Fruit fly (Drosophila melanogaster) whole organism, embryonic: ENCODE measurements around the gene Dpy-30L1.

Experiments
- ATbp ChIP-seq: fragments of 200-800 bp; sonication (Bioruptor generic); optimal IDR thresholded peaks from 2 replicates; lab custom pipeline; 2017; ENCODE audit warnings: missing biosample characterization, mild to moderate bottlenecking, missing genetic modification characterization, missing genetic modification reagents
- Ada2b ChIP-seq: fragments of 200-800 bp; sonication (Bioruptor generic); IDR thresholded peaks from 2 replicates; pipeline ENCODE4 v1.3.6; 2022; ENCODE audit warnings: missing biosample characterization, missing genetic modification characterization
- Adf1 ChIP-seq: fragments of 200-800 bp; sonication (Bioruptor generic); IDR thresholded peaks from 2 replicates; pipeline ENCODE4 v1.3.6; 2022; ENCODE audit warnings: missing biosample characterization, missing genetic modification characterization
- CG10462 ChIP-seq: fragments of 200-800 bp; sonication (Bioruptor generic); optimal IDR thresholded peaks from 2 replicates; lab custom pipeline; 2016; ENCODE audit warnings: missing biosample characterization, missing genetic modification characterization
- CG10543 ChIP-seq: fragments of 200-800 bp; sonication (Bioruptor generic); optimal IDR thresholded peaks from 3 replicates; lab custom pipeline; 2017; ENCODE audit warnings: missing biosample characterization, mild to moderate bottlenecking, missing genetic modification characterization, moderate library complexity
- CG11560 ChIP-seq: fragments of 200-800 bp; sonication (Bioruptor generic); IDR thresholded peaks from 3 replicates; pipeline ENCODE4 v1.3.6; 2022; ENCODE audit warnings: missing biosample characterization, missing genetic modification characterization
- CG12769 ChIP-seq: fragments of 200-800 bp; sonication (Bioruptor generic); optimal IDR thresholded peaks from 2 replicates; lab custom pipeline; 2019; ENCODE audit warnings: missing biosample characterization, mild to moderate bottlenecking, missing genetic modification characterization, moderate library complexity
- CG13424 ChIP-seq: fragments of 200-800 bp; sonication (Bioruptor generic); optimal IDR thresholded peaks from 2 replicates; lab custom pipeline; 2019; ENCODE audit warnings: missing biosample characterization, mild to moderate bottlenecking, missing genetic modification characterization, moderate library complexity
- CG15479 ChIP-seq: fragments of 200-800 bp; sonication (Bioruptor generic); optimal IDR thresholded peaks from 3 replicates; lab custom pipeline; 2019; ENCODE audit warnings: missing biosample characterization, mild to moderate bottlenecking, missing genetic modification characterization, moderate library complexity
- CG16813 ChIP-seq: fragments of 200-800 bp; sonication (Bioruptor generic); IDR thresholded peaks from 3 replicates; pipeline ENCODE4 v1.3.6; 2022; ENCODE audit warnings: missing biosample characterization, missing genetic modification characterization; ENCODE audit not compliant: partially characterized antibody
- CG18011 ChIP-seq: fragments of 200-800 bp; sonication (Bioruptor generic); optimal IDR thresholded peaks from 2 replicates; lab custom pipeline; 2017; ENCODE audit warnings: missing biosample characterization, missing genetic modification characterization, mild to moderate bottlenecking, moderate library complexity, missing genotype
- CG1832 ChIP-seq: fragments of 200-800 bp; sonication (Bioruptor generic); optimal IDR thresholded peaks from 2 replicates; lab custom pipeline; 2017; ENCODE audit warnings: missing biosample characterization, mild to moderate bottlenecking, missing genetic modification characterization, inconsistent platforms
- CG32772 ChIP-seq: fragments of 200-800 bp; sonication (Bioruptor generic); IDR thresholded peaks from 2 replicates; pipeline ENCODE4 v1.3.6; 2022; ENCODE audit warnings: missing biosample characterization, missing genetic modification characterization
- CG33213 ChIP-seq: fragments of 200-800 bp; sonication (Bioruptor generic); optimal IDR thresholded peaks from 3 replicates; lab custom pipeline; 2016; ENCODE audit warnings: missing biosample characterization, missing genetic modification characterization
- CG4424 ChIP-seq: fragments of 200-800 bp; sonication (Bioruptor generic); optimal IDR thresholded peaks from 3 replicates; lab custom pipeline; 2016; ENCODE audit warnings: missing biosample characterization, missing genetic modification characterization
- CG4854 ChIP-seq: fragments of 200-800 bp; sonication (Bioruptor generic); optimal IDR thresholded peaks from 2 replicates; lab custom pipeline; 2016; ENCODE audit warnings: missing biosample characterization, missing genetic modification characterization, inconsistent platforms
- CG7963 ChIP-seq: fragments of 200-800 bp; sonication (Bioruptor generic); IDR thresholded peaks from 3 replicates; pipeline ENCODE4 v1.3.6; 2022; ENCODE audit warnings: missing biosample characterization, missing genetic modification characterization; ENCODE audit not compliant: partially characterized antibody
- CG9215 ChIP-seq: fragments of 200-800 bp; sonication (Bioruptor generic); IDR thresholded peaks from 2 replicates; pipeline ENCODE4 v1.3.6; 2022; ENCODE audit warnings: missing biosample characterization, missing genetic modification characterization
- CG9797 ChIP-seq: fragments of 200-800 bp; sonication (Bioruptor generic); optimal IDR thresholded peaks from 3 replicates; lab custom pipeline; 2018; ENCODE audit warnings: missing biosample characterization, mild to moderate bottlenecking, missing genetic modification characterization
- CG9932 ChIP-seq: fragments of 200-800 bp; sonication (Bioruptor generic); IDR thresholded peaks from 2 replicates; pipeline ENCODE4 v1.3.6; 2022; ENCODE audit warnings: missing biosample characterization, missing genetic modification characterization
- Camta ChIP-seq: fragments of 200-800 bp; sonication (Bioruptor generic); optimal IDR thresholded peaks from 2 replicates; lab custom pipeline; 2016; ENCODE audit warnings: missing biosample characterization, missing genetic modification characterization
- CoRest ChIP-seq: fragments of 200-800 bp; sonication (Bioruptor generic); optimal IDR thresholded peaks from 3 replicates; lab custom pipeline; 2018; ENCODE audit warnings: missing biosample characterization, mild to moderate bottlenecking, missing genetic modification characterization, moderate library complexity
- D19A ChIP-seq: fragments of 200-800 bp; optimal IDR thresholded peaks from 3 replicates; lab custom pipeline; 2019; ENCODE audit warnings: missing biosample characterization, mild to moderate bottlenecking, missing genetic modification characterization, moderate library complexity
- Dbx ChIP-seq: fragments of 200-800 bp; sonication (Bioruptor generic); IDR thresholded peaks from 3 replicates; pipeline ENCODE4 v1.3.6; 2022; ENCODE audit warnings: missing biosample characterization, missing genetic modification characterization
- Dfd ChIP-seq, 2 experiments: fragments of >200 bp; optimal IDR thresholded peaks; 2 replicates each; lab custom pipeline; 2017; ENCODE audit warnings: missing biosample characterization in 2 of 2, missing genetic modification characterization in 2 of 2
- Doc3 ChIP-seq: fragments of 200-800 bp; sonication (Bioruptor generic); IDR thresholded peaks from 3 replicates; pipeline ENCODE4 v1.3.6; 2022; ENCODE audit warnings: missing biosample characterization, missing genetic modification characterization; ENCODE audit not compliant: partially characterized antibody
- Elba2 ChIP-seq: fragments of 200-800 bp; sonication (Bioruptor generic); optimal IDR thresholded peaks from 3 replicates; lab custom pipeline; 2016; ENCODE audit warnings: missing biosample characterization, missing genetic modification characterization
- HHEX ChIP-seq: fragments of 200-800 bp; sonication (Bioruptor generic); optimal IDR thresholded peaks from 3 replicates; lab custom pipeline; 2017; ENCODE audit warnings: missing biosample characterization, mild to moderate bottlenecking, missing genetic modification characterization, missing genetic modification reagents
- NC2β ChIP-seq: fragments of 200-800 bp; sonication (Bioruptor generic); optimal IDR thresholded peaks from 2 replicates; lab custom pipeline; 2016; ENCODE audit warnings: missing biosample characterization, missing genetic modification characterization
- Nf-YC ChIP-seq: fragments of 200-800 bp; optimal IDR thresholded peaks from 3 replicates; lab custom pipeline; 2019; ENCODE audit warnings: missing biosample characterization, mild to moderate bottlenecking, missing genetic modification characterization, moderate library complexity
- Sin3A ChIP-seq: fragments of >200 bp; optimal IDR thresholded peaks from 2 replicates; lab custom pipeline; 2018
- Xbp1 ChIP-seq: fragments of 200-800 bp; sonication (Bioruptor generic); optimal IDR thresholded peaks from 3 replicates; lab custom pipeline; 2016; ENCODE audit warnings: missing biosample characterization, mild to moderate bottlenecking, missing genetic modification characterization
- bbx ChIP-seq: fragments of 200-800 bp; sonication (Bioruptor generic); IDR thresholded peaks from 2 replicates; pipeline ENCODE4 v1.3.6; 2022; ENCODE audit warnings: missing biosample characterization, missing genetic modification characterization; ENCODE audit not compliant: partially characterized antibody
- ci ChIP-seq: fragments of 200-800 bp; sonication (Bioruptor generic); IDR thresholded peaks from 3 replicates; pipeline ENCODE4 v1.3.6; 2022; ENCODE audit warnings: missing biosample characterization, missing genetic modification characterization
- da ChIP-seq: fragments of 200-800 bp; sonication (Bioruptor generic); optimal IDR thresholded peaks from 2 replicates; lab custom pipeline; 2016; ENCODE audit warnings: missing biosample characterization, missing genetic modification characterization
- dati ChIP-seq: fragments of 200-800 bp; sonication (Bioruptor generic); IDR thresholded peaks from 2 replicates; pipeline ENCODE4 v1.3.6; 2022; ENCODE audit warnings: missing biosample characterization, missing genetic modification characterization
- dmrt11E ChIP-seq: fragments of 200-800 bp; sonication (Bioruptor generic); optimal IDR thresholded peaks from 3 replicates; lab custom pipeline; 2018; ENCODE audit warnings: missing biosample characterization, mild to moderate bottlenecking, missing genetic modification characterization, moderate library complexity
- emc ChIP-seq: fragments of 200-800 bp; sonication (Bioruptor generic); optimal IDR thresholded peaks from 2 replicates; lab custom pipeline; 2016; ENCODE audit warnings: missing biosample characterization, missing genetic modification characterization
- gcm2 ChIP-seq: fragments of 200-800 bp; sonication (Bioruptor generic); optimal IDR thresholded peaks from 2 replicates; lab custom pipeline; 2016; ENCODE audit warnings: missing biosample characterization, missing genetic modification characterization
- grn ChIP-seq: fragments of 200-800 bp; sonication (Bioruptor generic); optimal IDR thresholded peaks from 3 replicates; lab custom pipeline; 2017; ENCODE audit warnings: missing biosample characterization, missing genetic modification characterization
- hkb ChIP-seq, 2 experiments: fragments of 200-800 bp in 1 of 2; fragments of >200 bp in 1 of 2; sonication (Bioruptor generic) in 1 of 2; IDR thresholded peaks in 1 of 2; optimal IDR thresholded peaks in 1 of 2; 2 replicates each; pipeline versions ENCODE4 v1.3.6 to Lab custom; 2017 to 2022; ENCODE audit warnings: missing biosample characterization in 1 of 2, missing genetic modification characterization in 1 of 2
- jumu ChIP-seq: fragments of 200-800 bp; sonication (Bioruptor generic); optimal IDR thresholded peaks from 3 replicates; lab custom pipeline; 2016; ENCODE audit warnings: missing biosample characterization, missing genetic modification characterization
- mirr ChIP-seq: fragments of 200-800 bp; sonication (Bioruptor generic); optimal IDR thresholded peaks from 3 replicates; lab custom pipeline; 2018; ENCODE audit warnings: missing biosample characterization, mild to moderate bottlenecking, missing genetic modification characterization
- nmo ChIP-seq: fragments of 200-800 bp; sonication (Bioruptor generic); optimal IDR thresholded peaks from 2 replicates; lab custom pipeline; 2018; ENCODE audit warnings: missing biosample characterization, mild to moderate bottlenecking, missing genetic modification characterization, moderate library complexity
- nom ChIP-seq: fragments of 200-800 bp; sonication (Bioruptor generic); optimal IDR thresholded peaks from 2 replicates; lab custom pipeline; 2017; ENCODE audit warnings: missing biosample characterization, missing genetic modification characterization, mild to moderate bottlenecking, moderate library complexity, missing genetic modification reagents
- repo ChIP-seq: fragments of 200-800 bp; sonication (Bioruptor generic); optimal IDR thresholded peaks from 2 replicates; lab custom pipeline; 2016; ENCODE audit warnings: missing biosample characterization, missing genetic modification characterization
- salm ChIP-seq: fragments of 200-800 bp; sonication (Bioruptor generic); optimal IDR thresholded peaks from 2 replicates; lab custom pipeline; 2018; ENCODE audit warnings: missing biosample characterization, mild to moderate bottlenecking, missing genetic modification characterization
- schlank ChIP-seq: fragments of 200-800 bp; sonication (Bioruptor generic); optimal IDR thresholded peaks from 2 replicates; lab custom pipeline; 2018; ENCODE audit warnings: missing biosample characterization, mild to moderate bottlenecking, missing genetic modification characterization
- tll ChIP-seq, 2 experiments: fragments of 200-800 bp in 1 of 2; fragments of >200 bp in 1 of 2; sonication (Bioruptor generic) in 1 of 2; optimal IDR thresholded peaks; 2 replicates each; lab custom pipeline; 2017 to 2019; ENCODE audit warnings: missing biosample characterization in 2 of 2, missing genetic modification characterization in 2 of 2, mild to moderate bottlenecking in 1 of 2, moderate library complexity in 1 of 2
- trh ChIP-seq: fragments of 200-800 bp; sonication (Bioruptor generic); optimal IDR thresholded peaks from 2 replicates; lab custom pipeline; 2016; ENCODE audit warnings: missing biosample characterization, missing genetic modification characterization
- wdn ChIP-seq: fragments of 200-800 bp; sonication (Bioruptor generic); IDR thresholded peaks from 2 replicates; pipeline ENCODE4 v1.3.6; 2022; ENCODE audit warnings: missing biosample characterization, missing genetic modification characterization

Dpy-30L1 gene

DNA sequence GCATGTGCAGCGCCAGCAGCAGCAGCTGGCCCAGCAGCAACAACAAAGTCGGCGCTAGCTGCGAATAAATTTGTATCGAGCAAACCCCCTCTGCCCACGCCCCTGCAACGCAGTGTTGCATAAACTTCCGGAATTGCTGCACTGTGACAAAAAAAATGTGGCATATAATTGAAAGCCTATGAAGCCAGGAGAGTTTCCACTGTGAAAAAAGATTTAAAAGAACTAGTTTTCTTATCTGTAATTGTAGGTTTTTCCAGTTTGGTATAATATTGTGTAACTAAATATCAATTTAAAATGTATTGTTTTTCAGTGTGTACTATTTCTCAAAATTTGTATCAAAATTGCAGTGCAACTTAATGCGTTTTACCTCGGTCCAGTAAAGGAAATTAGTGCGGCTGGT lies 15.8 kb downstream of the Dpy-30L1 start (continued):
- TF ChIP-seq CG12769 (tag; lab: Kevin White, UChicago): no peak
- TF ChIP-seq CG10543 (GFP tag; lab: Kevin White, UChicago): no peak
- TF ChIP-seq Nf-YC (tag; lab: Kevin White, UChicago): no peak
- TF ChIP-seq HHEX (GFP tag; lab: Kevin White, UChicago): no peak
- no peak for TF ChIP-seq nom (GFP tag; lab: Kevin White, UChicago)
- peak; percentile 16 for TF ChIP-seq Xbp1 (GFP tag; lab: Kevin White, UChicago)
- no peak for TF ChIP-seq CG13424 (tag; lab: Kevin White, UChicago)
- TF ChIP-seq CG9797 (GFP tag; lab: Kevin White, UChicago): no peak
- no peak for TF ChIP-seq CG32772 (GFP tag; lab: Robert Waterston, UW)
- no peak for TF ChIP-seq Sin3A
- no peak for TF ChIP-seq CG33213 (GFP tag; lab: Kevin White, UChicago)
- no peak for TF ChIP-seq Camta (GFP tag; lab: Kevin White, UChicago)
- TF ChIP-seq ci (GFP tag; lab: Robert Waterston, UW): peak; percentile 49; the same call in 2 of the 3 replicates
- no peak for TF ChIP-seq CG11560 (tag; lab: Robert Waterston, UW)
- TF ChIP-seq CG1832 (GFP tag; lab: Kevin White, UChicago): no peak
- no peak for TF ChIP-seq Adf1 (GFP tag; lab: Robert Waterston, UW)
- TF ChIP-seq dati (GFP tag; lab: Robert Waterston, UW): no peak
- no peak for TF ChIP-seq grn (GFP tag; lab: Kevin White, UChicago)
- TF ChIP-seq CG9932 (GFP tag; lab: Robert Waterston, UW): no peak
- no peak for TF ChIP-seq wdn (GFP tag; lab: Robert Waterston, UW)
- TF ChIP-seq emc (GFP tag; lab: Kevin White, UChicago): no peak
- TF ChIP-seq CG15479 (GFP tag; lab: Kevin White, UChicago): no peak
- TF ChIP-seq CoRest (tag; lab: Kevin White, UChicago): no peak
- no peak for TF ChIP-seq CG10462 (GFP tag; lab: Kevin White, UChicago)
- TF ChIP-seq Elba2 (GFP tag; lab: Kevin White, UChicago): no peak
- TF ChIP-seq hkb (optimal IDR thresholded peaks at IDR 0.05; lab: Kevin White, UChicago): no peak
- 0 out of 2 replicates have a peak, but pooled peaks have one; percentile 13 for TF ChIP-seq hkb (GFP tag; IDR thresholded peaks at IDR 0.05; lab: Robert Waterston, UW)
- no peak for TF ChIP-seq NC2β (GFP tag; lab: Kevin White, UChicago)
- no peak for TF ChIP-seq Dbx
- TF ChIP-seq CG16813 (GFP tag; lab: Robert Waterston, UW): no peak
- no peak for TF ChIP-seq repo (GFP tag; lab: Kevin White, UChicago)
- TF ChIP-seq salm: no peak
- TF ChIP-seq gcm2 (GFP tag; lab: Kevin White, UChicago): no peak
- no peak for TF ChIP-seq Doc3
- TF ChIP-seq D19A: no peak
- TF ChIP-seq dmrt11E (tag; lab: Kevin White, UChicago): no peak
- TF ChIP-seq CG4854: no peak
- no peak for TF ChIP-seq tll (GFP tag; optimal IDR thresholded peaks at IDR 0.05; lab: Kevin White, UChicago)
- peak; percentile 20 for TF ChIP-seq CG4424
- no peak for TF ChIP-seq nmo (GFP tag; lab: Kevin White, UChicago)
- no peak for TF ChIP-seq CG18011 (GFP tag; lab: Kevin White, UChicago)
- TF ChIP-seq Ada2b (GFP tag; lab: Robert Waterston, UW): no peak; the same call in 1 of the 2 replicates
- TF ChIP-seq da (GFP tag; lab: Kevin White, UChicago): no peak
- no peak for TF ChIP-seq Dfd (GFP tag; optimal IDR thresholded peaks at IDR 0.05; lab: Kevin White, UChicago)
- TF ChIP-seq jumu (GFP tag; lab: Kevin White, UChicago): no peak
- TF ChIP-seq schlank (tag; lab: Kevin White, UChicago): no peak
- TF ChIP-seq trh (GFP tag; lab: Kevin White, UChicago): no peak
- no peak for TF ChIP-seq CG7963 (GFP tag; lab: Robert Waterston, UW)
- TF ChIP-seq bbx (GFP tag; lab: Robert Waterston, UW): no peak
- TF ChIP-seq mirr: no peak
- TF ChIP-seq ATbp (GFP tag; lab: Kevin White, UChicago): peak; percentile 29
- TF ChIP-seq CG9215 (GFP tag; lab: Robert Waterston, UW): no peak
